Worm (Caenorhabditis elegans): ENCODE data around the gene zyg-12.
A peak's percentile ranks its signal among the peaks of the same experiment; 100 is the strongest.

zyg-12 gene

ce11 chrII:4904277-4904676 is 45.4 kb upstream of the zyg-12 start (continued):
- TF ChIP-seq blmp-1 (tag; optimal IDR thresholded peaks at IDR 0.05; ENCODE audit: insufficient read depth) (no peak), nhr-25 (tag; optimal IDR thresholded peaks at IDR 0.05) (peak; percentile 69), nhr-77 (tag; optimal IDR thresholded peaks at IDR 0.05) (no peak), fos-1 (tag; optimal IDR thresholded peaks at IDR 0.05) (peak; percentile 71), lin-39 (tag; optimal IDR thresholded peaks at IDR 0.05) (no peak), ztf-11 (tag; optimal IDR thresholded peaks at IDR 0.05) (no peak), nhr-6 (tag; optimal IDR thresholded peaks at IDR 0.05) (peak; percentile 6)

- TF ChIP-seq gmeb-1 (tag; optimal IDR thresholded peaks at IDR 0.05): no peak
- no peak for TF ChIP-seq elt-1 (tag; optimal IDR thresholded peaks at IDR 0.05)
- no peak for TF ChIP-seq nhr-129 (tag; optimal IDR thresholded peaks at IDR 0.05)
- TF ChIP-seq nhr-77 (tag; optimal IDR thresholded peaks at IDR 0.05): no peak
- TF ChIP-seq nhr-6 (tag; optimal IDR thresholded peaks at IDR 0.05): no peak
- no peak for TF ChIP-seq ceh-82 (tag; optimal IDR thresholded peaks at IDR 0.05)
- TF ChIP-seq nhr-11 (tag; optimal IDR thresholded peaks at IDR 0.05): no peak
- TF ChIP-seq skn-1 (tag; optimal IDR thresholded peaks at IDR 0.05): no peak
- no peak for TF ChIP-seq unc-62 (GFP tag; optimal IDR thresholded peaks at IDR 0.05)
These were observed 44.9 kb upstream of the zyg-12 start, which contains the start of gene btbd-10 for ce11 chrII:4904778-4905177. Gene btbd-10, plus strand, starts transcription at chrII:4905008.

- TF ChIP-seq Y55F3AM.14 (GFP tag; optimal IDR thresholded peaks at IDR 0.05) (no peak), nhr-11 (tag; optimal IDR thresholded peaks at IDR 0.05) (no peak), unc-55 (GFP tag; optimal IDR thresholded peaks at IDR 0.05) (no peak), mdl-1 (tag; optimal IDR thresholded peaks at IDR 0.05) (no peak), sma-3 (GFP tag; optimal IDR thresholded peaks at IDR 0.05) (no peak), nhr-12 (tag; optimal IDR thresholded peaks at IDR 0.05) (no peak), nhr-77 (tag; optimal IDR thresholded peaks at IDR 0.05) (no peak), elt-1 (tag; optimal IDR thresholded peaks at IDR 0.05) (no peak), sma-9 (GFP tag; optimal IDR thresholded peaks at IDR 0.05) (no peak), sma-9 (tag; optimal IDR thresholded peaks at IDR 0.05) (no peak), nhr-21 (tag; optimal IDR thresholded peaks at IDR 0.05) (no peak), sem-4 (tag; optimal IDR thresholded peaks at IDR 0.05) (no peak), crh-2 (tag; optimal IDR thresholded peaks at IDR 0.05) (no peak), unc-62 (GFP tag; optimal IDR thresholded peaks at IDR 0.05) (no peak)
These were observed 44.4 kb upstream of the zyg-12 start for ce11 chrII:4905331-4905730.

ce11 chrII:4905883-4906282 is 43.8 kb upstream of the zyg-12 start:
- TF ChIP-seq peb-1 (tag; optimal IDR thresholded peaks at IDR 0.05) (no peak), nhr-10 (tag; optimal IDR thresholded peaks at IDR 0.05) (no peak), lin-39 (tag; optimal IDR thresholded peaks at IDR 0.05) (no peak), mdl-1 (tag; optimal IDR thresholded peaks at IDR 0.05) (no peak), nhr-23 (tag; optimal IDR thresholded peaks at IDR 0.05) (no peak), nhr-25 (tag; optimal IDR thresholded peaks at IDR 0.05) (no peak), aly-2 (tag; optimal IDR thresholded peaks at IDR 0.05) (no peak), C34F6.9 (tag; optimal IDR thresholded peaks at IDR 0.05) (no peak), gmeb-1 (tag; optimal IDR thresholded peaks at IDR 0.05) (no peak), zag-1 (tag; optimal IDR thresholded peaks at IDR 0.05) (no peak), nhr-237 (tag; optimal IDR thresholded peaks at IDR 0.05) (no peak), ztf-4 (tag; optimal IDR thresholded peaks at IDR 0.05) (no peak), ztf-11 (tag; optimal IDR thresholded peaks at IDR 0.05) (no peak)

- TF ChIP-seq lsy-2 (tag; optimal IDR thresholded peaks at IDR 0.05): peak in 1 of 2 experiments; percentile 25
- TF ChIP-seq nhr-129 (tag; optimal IDR thresholded peaks at IDR 0.05): peak; percentile 43
- no peak for TF ChIP-seq ceh-16 (tag; optimal IDR thresholded peaks at IDR 0.05)
- peak; percentile 28 for TF ChIP-seq F13H6.1 (tag; optimal IDR thresholded peaks at IDR 0.05)
- TF ChIP-seq C34F6.9 (tag; optimal IDR thresholded peaks at IDR 0.05): peak; percentile 40
- no peak for TF ChIP-seq blmp-1 (tag; optimal IDR thresholded peaks at IDR 0.05; ENCODE audit: insufficient read depth)
- peak; percentile 25 for TF ChIP-seq sma-9 (GFP tag; optimal IDR thresholded peaks at IDR 0.05)
- TF ChIP-seq sma-9 (tag; optimal IDR thresholded peaks at IDR 0.05): no peak
- no peak for TF ChIP-seq dmd-4 (tag; optimal IDR thresholded peaks at IDR 0.05)
- no peak for TF ChIP-seq ama-1 (optimal IDR thresholded peaks at IDR 0.05)
- TF ChIP-seq unc-62 (GFP tag; optimal IDR thresholded peaks at IDR 0.05): no peak
- peak; percentile 25 for TF ChIP-seq ztf-4 (tag; optimal IDR thresholded peaks at IDR 0.05)
- no peak for TF ChIP-seq elt-3 (tag; optimal IDR thresholded peaks at IDR 0.05)
- TF ChIP-seq snpc-4 (tag; optimal IDR thresholded peaks at IDR 0.05): no peak
- peak; percentile 18 for TF ChIP-seq Y55F3AM.14 (GFP tag; optimal IDR thresholded peaks at IDR 0.05)
- TF ChIP-seq sma-3 (GFP tag; optimal IDR thresholded peaks at IDR 0.05): peak; percentile 7
- no peak for TF ChIP-seq aly-2 (tag; optimal IDR thresholded peaks at IDR 0.05)
- TF ChIP-seq nhr-77 (tag; optimal IDR thresholded peaks at IDR 0.05): no peak
- peak; percentile 10 for TF ChIP-seq fos-1 (tag; optimal IDR thresholded peaks at IDR 0.05)
- TF ChIP-seq zag-1 (tag; optimal IDR thresholded peaks at IDR 0.05): peak; percentile 22
- TF ChIP-seq unc-55 (GFP tag; optimal IDR thresholded peaks at IDR 0.05): peak; percentile 62
These were observed 41.5 kb upstream of the zyg-12 start for ce11 chrII:4908160-4908559.
